Fruit fly (Drosophila melanogaster) ovary, adult (tissue): ENCODE results near the gene Zip71B.

Source experiments
- CG17801 ChIP-seq: fragments of 200-800 bp; optimal IDR thresholded peaks from 2 replicates; lab custom pipeline; 2019; ENCODE audit warnings: missing biosample characterization, mild to moderate bottlenecking, missing genetic modification characterization, moderate library complexity; ENCODE audit not compliant: partially characterized antibody

Zip71B gene

DNA sequence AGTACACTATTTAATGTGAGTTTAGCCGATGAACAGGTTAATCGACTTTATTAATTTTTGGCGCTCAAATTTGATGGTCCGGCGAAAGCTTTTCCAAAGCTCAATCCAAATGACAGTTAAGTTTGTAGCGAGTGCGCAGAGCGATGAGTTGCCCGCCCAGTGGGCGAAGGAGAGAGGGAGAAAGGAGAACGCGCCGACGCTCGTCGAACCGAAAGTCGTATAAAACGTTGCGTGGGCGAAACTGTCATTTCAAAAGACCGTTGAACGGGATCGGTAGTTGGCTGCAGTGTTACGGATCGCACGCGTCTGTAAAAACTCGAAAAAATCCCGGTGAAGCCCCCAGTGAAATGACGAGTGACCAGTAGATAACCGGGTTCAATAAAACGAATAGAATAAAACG, at the start of gene Zip71B:
TSS of gene Zip71B (plus strand) at position 265 of the 400 bp plus-strand sequence.
- no peak for TF ChIP-seq CG17801 (GFP tag; lab: Kevin White, UChicago)

- no peak for TF ChIP-seq CG17801 (GFP tag; lab: Kevin White, UChicago)
Measured at dm6 chr3L:14942769-14943168, 49.3 kb upstream of the Zip71B start.

dm6 chr3L:14944231-14944630, 47.9 kb upstream of the Zip71B start, which contains the start of gene CG13465:
Gene CG13465 (minus strand): TSS chr3L:14944331.
- TF ChIP-seq CG17801 (GFP tag; lab: Kevin White, UChicago): no peak

DNA sequence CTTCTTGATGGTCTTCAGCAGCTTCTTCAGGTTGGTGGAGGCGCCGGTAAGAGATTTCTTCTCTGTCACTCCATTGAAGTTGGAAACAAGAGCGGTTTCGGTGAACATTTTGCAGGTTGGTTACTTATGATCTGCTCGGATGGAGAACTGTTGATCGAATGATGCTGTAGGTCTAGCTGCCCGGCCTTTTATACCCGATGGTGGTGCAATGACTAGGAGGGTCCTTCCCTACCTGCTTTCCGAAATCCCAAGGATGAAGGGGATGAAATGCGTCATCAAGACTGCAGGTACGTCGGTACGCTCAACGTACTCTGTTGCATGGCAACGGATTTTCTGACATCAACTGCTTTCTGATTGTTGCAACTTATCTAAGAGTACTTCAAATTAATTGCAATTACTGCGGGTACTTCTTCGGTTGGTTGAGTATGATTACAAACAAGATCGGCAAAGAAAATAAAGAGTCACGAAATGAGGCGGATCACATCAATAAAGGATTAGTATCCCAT, 46.1 kb upstream of the Zip71B start, which contains the start of gene BobA:
TSS of gene BobA (minus strand) at position 165 of the 506 bp plus-strand sequence.
- TF ChIP-seq CG17801 (GFP tag; lab: Kevin White, UChicago): no peak

DNA sequence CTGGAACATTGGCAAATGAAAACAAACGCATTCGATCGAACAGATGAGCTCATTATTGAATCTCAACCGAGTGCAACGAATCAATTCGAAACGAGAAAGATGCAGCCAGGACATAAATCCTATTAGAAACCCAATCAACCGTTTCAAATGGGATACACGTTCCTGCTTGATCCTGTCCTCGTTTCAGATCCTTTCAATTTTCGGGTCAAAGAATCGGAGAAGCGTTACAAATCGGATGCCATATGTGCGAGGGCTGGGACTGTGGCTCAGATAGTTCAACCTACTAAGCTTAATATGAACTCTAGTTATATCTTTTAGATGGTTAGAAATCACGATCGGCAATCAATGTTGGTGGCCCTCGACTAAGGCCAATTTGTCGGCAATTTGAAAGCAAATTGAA, 42.1 kb upstream of the Zip71B start:
- TF ChIP-seq CG17801 (GFP tag; lab: Kevin White, UChicago): no peak

- no peak for TF ChIP-seq CG17801 (GFP tag; lab: Kevin White, UChicago)
Measured at dm6 chr3L:14952858-14953669, 39.0 kb upstream of the Zip71B start.

dm6 chr3L:14956288-14957032, 35.6 kb upstream of the Zip71B start:
- no peak for TF ChIP-seq CG17801 (GFP tag; lab: Kevin White, UChicago)

dm6 chr3L:14957033-14957328, 35.1 kb upstream of the Zip71B start:
- TF ChIP-seq CG17801 (GFP tag; lab: Kevin White, UChicago): no peak

DNA sequence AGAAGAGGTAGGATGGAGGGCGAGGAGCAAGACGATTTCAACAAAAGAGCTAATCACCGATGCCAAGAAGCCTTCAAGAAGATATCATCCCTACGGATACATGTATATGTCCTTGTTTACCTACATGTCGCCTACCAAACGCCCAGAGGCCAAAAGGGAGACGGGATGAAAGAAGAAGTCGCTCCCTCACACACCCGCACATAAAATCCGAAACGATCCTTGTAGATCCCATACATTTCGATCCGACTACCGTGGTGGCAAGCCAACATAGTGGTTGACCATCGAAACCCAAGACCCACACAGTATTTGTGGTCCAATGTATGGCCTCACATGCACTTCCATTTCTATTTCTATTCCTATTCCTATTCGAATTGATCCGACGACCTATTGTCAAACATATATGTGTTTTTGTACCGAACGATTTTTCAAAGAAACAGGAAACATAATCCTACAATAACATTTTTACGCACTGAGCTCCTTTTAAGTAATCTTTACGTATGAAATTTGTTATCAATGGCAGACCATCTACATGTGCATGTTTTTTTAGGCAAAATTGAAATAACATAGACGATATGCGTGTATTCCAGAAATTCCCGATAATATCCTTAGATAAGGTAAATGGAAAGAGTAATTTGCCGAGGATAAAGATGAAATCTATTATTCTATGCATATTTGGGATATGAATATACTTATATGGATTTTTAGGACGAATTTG, 33.3 kb upstream of the Zip71B start:
- no peak for TF ChIP-seq CG17801 (GFP tag; lab: Kevin White, UChicago)

- TF ChIP-seq CG17801 (GFP tag; lab: Kevin White, UChicago): no peak
Measured at dm6 chr3L:14960549-14960948, 31.5 kb upstream of the Zip71B start.

DNA sequence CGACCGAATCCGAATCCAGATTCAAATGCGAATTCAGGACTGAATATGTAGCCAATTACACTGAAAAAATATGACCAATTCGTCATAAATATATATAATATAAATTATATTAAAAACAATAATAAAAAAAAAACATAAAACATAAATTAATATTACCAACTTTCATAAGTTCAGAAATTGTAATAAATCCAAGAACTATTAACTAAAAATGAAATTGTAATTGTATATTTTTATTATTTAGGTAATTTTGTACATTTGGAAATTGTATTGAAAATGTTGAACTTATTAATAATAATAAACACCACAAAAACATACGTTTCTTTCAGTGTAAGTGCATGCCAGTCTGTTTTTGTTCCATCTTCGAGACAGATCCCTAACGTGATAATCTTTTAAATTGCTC, 31.1 kb upstream of the Zip71B start:
- no peak for TF ChIP-seq CG17801 (GFP tag; lab: Kevin White, UChicago)

DNA sequence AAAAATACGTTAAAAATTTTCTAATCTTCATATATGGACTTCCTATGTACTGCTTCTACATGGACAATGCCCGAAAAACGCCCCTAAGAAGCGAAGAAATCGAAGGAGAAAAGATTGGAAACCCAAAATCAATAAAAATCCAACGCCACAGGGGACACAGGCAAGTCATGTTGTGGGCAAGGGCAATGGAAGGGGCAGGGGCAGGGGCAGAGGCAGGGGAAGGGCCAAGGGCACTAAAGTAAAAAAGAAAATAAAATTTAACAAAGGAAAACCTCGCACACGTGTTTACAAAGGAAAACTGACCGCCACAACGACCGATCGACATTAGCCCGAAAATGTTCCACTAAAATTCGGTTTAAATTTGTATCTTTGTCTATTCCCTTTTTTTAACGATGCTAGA, 29.4 kb upstream of the Zip71B start:
- no peak for TF ChIP-seq CG17801 (GFP tag; lab: Kevin White, UChicago)

dm6 chr3L:14964862-14965261, 27.2 kb upstream of the Zip71B start:
- TF ChIP-seq CG17801 (GFP tag; lab: Kevin White, UChicago): no peak

DNA sequence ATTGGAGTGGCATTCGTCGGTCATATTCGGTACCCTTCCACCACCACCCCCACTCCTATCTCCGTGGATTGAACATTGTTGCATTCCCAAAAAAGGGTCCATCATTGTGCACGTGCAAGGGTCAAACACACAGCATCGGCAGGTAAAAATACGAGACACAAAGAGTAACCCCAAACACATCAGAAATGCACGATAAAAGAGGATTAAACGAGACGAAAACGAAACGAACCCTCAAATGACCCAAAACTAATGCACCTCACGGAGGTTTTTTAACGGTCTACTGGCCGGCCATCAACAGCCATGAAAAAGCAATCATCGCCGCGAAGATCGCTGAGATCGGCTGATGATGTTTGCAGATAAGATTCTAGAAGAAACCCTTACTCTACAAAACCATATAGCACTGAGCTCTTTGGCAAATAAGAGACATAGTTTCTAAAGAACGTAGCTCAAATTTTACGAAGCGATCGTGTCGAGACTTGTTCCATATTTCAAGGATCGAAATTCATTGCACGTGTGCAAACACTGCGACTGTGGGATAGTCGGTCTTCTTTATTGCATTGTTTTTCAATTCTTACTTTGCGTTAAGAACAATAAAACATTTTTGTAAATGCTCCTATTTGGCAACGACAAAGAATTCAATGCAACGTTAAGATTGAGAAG, 25.8 kb upstream of the Zip71B start:
- no peak for TF ChIP-seq CG17801 (GFP tag; lab: Kevin White, UChicago)
